Worm (Caenorhabditis elegans): Measurements from ENCODE around the gene C55A6.7.

The C55A6.7 gene

DNA sequence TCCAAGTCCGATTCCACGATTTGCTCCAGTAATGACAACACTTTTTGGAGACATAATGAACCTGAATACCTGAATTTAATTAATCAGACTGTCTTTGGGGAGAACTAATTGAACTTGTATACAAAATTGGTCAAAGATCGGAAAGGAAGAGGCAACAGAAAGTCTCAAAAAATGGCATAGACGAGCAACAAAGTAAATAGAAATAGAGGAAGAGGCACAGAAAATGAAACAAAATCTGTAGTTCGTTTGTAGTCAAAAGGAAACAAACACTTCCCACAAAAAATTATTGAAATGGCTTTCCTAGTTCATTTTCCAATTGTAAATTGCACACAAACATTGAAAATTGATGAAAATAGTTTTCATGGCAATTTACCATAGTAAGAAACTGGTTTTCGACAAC lies 5.7 kb downstream of the C55A6.7 start, which contains the start of gene C55A6.6:
TSS of gene C55A6.6 (minus strand) at position 61 of the 400 bp plus-strand sequence.
- no peak for TF ChIP-seq nfya-1 (tag; optimal IDR thresholded peaks at IDR 0.05)
- TF ChIP-seq pha-4 (tag; optimal IDR thresholded peaks at IDR 0.05) = no peak
- no peak for TF ChIP-seq ahr-1 (tag; optimal IDR thresholded peaks at IDR 0.05)
- no peak for TF ChIP-seq tbx-7 (tag; optimal IDR thresholded peaks at IDR 0.05)
- TF ChIP-seq K02D7.2 (tag; optimal IDR thresholded peaks at IDR 0.05) = no peak
- no peak for TF ChIP-seq pqm-1 (tag; optimal IDR thresholded peaks at IDR 0.05)
- TF ChIP-seq ceh-22 (tag; optimal IDR thresholded peaks at IDR 0.05) = no peak
- no peak for TF ChIP-seq hlh-30 (tag; optimal IDR thresholded peaks at IDR 0.05; ENCODE audit: insufficient read depth)
- TF ChIP-seq elt-2 (tag; optimal IDR thresholded peaks at IDR 0.05) = no peak
- TF ChIP-seq rnt-1 (tag; optimal IDR thresholded peaks at IDR 0.05) = no peak
- no peak for TF ChIP-seq sdc-2 (tag; optimal IDR thresholded peaks at IDR 0.05)
- TF ChIP-seq unc-55 (GFP tag; optimal IDR thresholded peaks at IDR 0.05) = no peak
- no peak for TF ChIP-seq ceh-6 (GFP tag; optimal IDR thresholded peaks at IDR 0.05)
- TF ChIP-seq lim-6 (tag; optimal IDR thresholded peaks at IDR 0.05) = no peak

DNA sequence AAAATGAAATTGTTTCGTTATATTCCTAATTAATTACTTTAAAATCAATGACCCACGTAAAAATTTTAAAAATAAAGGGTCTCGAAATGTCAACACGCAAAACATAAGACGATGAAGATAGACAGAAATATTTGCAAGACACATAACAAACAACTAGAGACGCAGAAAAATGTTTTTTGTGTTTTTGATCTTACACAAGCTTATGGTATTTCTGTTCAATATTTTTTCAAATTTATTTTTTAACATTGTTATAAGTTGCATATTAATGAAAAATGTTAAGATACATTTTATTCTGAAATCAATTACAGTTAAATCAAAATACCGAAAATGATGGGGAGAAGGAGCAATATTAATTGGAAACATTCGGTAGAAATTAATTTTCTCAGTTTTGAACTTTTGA lies 6.9 kb downstream of the C55A6.7 start, which contains the start of gene C55A6.3:
TSS of gene C55A6.3 (minus strand) at position 101 of the 400 bp plus-strand sequence.
- TF ChIP-seq C08G9.2 (tag; optimal IDR thresholded peaks at IDR 0.05) (no peak), fax-1 (tag; optimal IDR thresholded peaks at IDR 0.05) (no peak), K09A11.1 (tag; optimal IDR thresholded peaks at IDR 0.05; ENCODE audit: insufficient read depth) (no peak), hlh-8 (tag; optimal IDR thresholded peaks at IDR 0.05) (no peak), gmeb-2 (tag; optimal IDR thresholded peaks at IDR 0.05) (no peak), hlh-6 (tag; optimal IDR thresholded peaks at IDR 0.05) (no peak), tbx-2 (tag; optimal IDR thresholded peaks at IDR 0.05) (no peak), hlh-15 (tag; optimal IDR thresholded peaks at IDR 0.05) (no peak), ref-2 (tag; optimal IDR thresholded peaks at IDR 0.05) (no peak), K02D7.2 (tag; optimal IDR thresholded peaks at IDR 0.05) (no peak), ceh-31 (tag; optimal IDR thresholded peaks at IDR 0.05) (no peak), eyg-1 (tag; optimal IDR thresholded peaks at IDR 0.05) (no peak), dmd-4 (tag; optimal IDR thresholded peaks at IDR 0.05; ENCODE audit: borderline replicate concordance) (no peak)

DNA sequence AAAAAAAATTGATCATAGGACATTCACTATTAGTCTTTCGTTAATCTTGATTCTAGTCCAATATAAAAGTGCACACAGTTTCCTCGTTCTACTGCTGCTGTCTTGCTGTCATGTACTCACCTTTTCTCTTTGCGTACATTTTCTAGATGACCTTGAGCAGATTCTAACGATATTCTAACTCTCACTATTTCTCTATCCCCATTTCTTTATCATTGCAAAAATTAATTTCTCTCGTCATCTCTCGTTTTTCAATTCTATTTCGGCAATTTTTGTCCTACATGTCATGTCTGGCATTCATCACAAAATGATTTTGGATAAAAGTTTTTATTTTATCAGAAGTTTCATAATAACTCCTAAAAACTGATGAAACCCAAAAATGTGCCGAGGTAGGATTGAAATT lies 11.6 kb downstream of the C55A6.7 start, which contains the start of gene ttll-5:
TSS of gene ttll-5 (plus strand) at position 288 of the 400 bp plus-strand sequence.
- TF ChIP-seq sdc-2 (tag; optimal IDR thresholded peaks at IDR 0.05) (no peak), sox-2 (GFP tag; IDR thresholded peaks at IDR 0.05) (no peak), C38D4.7 (GFP tag; optimal IDR thresholded peaks at IDR 0.05) (no peak), ceh-19 (GFP tag; optimal IDR thresholded peaks at IDR 0.05) (no peak)

DNA sequence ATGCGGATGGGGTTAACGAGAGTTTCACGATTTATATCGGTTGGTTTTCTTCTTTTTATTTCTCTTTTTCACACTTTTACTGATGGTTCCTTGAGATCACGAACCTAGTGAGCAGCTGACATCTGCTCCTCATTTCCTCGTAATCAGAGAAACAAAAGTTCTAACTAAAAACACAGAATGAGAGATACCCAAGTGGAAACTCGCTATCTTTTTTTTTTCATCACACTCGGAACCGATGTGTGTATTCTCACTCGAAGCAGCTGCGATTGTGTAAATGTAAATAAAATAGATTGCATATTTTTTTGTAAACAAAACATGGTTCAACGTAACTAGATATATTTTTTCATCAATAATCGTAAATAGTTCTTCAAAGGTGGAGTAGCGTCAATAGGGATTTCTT lies 14.0 kb downstream of the C55A6.7 start:
- TF ChIP-seq ceh-48 (tag; optimal IDR thresholded peaks at IDR 0.05) (no peak), pha-4 (tag; optimal IDR thresholded peaks at IDR 0.05) (no peak), ceh-18 (tag; optimal IDR thresholded peaks at IDR 0.05) (peak; percentile 51)

DNA sequence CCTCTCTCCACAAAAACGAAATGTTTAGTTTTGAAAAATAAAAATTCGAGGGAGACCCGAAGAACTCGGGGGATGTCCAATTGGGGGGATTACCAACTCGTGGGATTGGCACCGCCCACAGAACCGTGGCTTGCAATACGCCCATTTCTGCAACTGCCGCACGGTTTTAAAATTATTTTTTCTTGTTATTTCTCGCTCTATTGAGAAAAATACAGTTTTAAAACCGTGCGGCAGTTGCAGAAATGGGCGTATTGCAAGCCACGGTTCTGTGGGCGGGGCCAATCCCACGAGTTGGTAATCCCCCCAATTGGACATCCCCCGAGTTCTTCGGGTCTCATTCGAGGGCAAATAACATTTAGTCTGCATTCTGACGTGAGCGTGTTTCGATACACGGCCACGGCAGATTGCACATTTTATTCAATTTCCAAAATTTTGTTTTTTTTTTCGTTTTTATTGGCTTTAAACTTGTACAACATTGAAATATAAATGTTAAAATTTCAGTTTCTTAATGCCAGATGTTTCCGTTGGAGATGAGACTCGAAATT lies 15.4 kb downstream of the C55A6.7 start, which contains the start of the genes C55A6.1 and C55A6.10:
TSS of gene C55A6.1 (minus strand) at position 116 of the 545 bp plus-strand sequence.
TSS of gene C55A6.10 (plus strand) at position 495 of the 545 bp plus-strand sequence.
- TF ChIP-seq sdc-2 (tag; optimal IDR thresholded peaks at IDR 0.05) (peak; percentile 30), zip-5 (tag; optimal IDR thresholded peaks at IDR 0.05) (peak; percentile 43), lim-6 (tag; optimal IDR thresholded peaks at IDR 0.05) (peak; percentile 82), fax-1 (tag; optimal IDR thresholded peaks at IDR 0.05) (peak; percentile 50), ztf-16 (tag; optimal IDR thresholded peaks at IDR 0.05) (peak; percentile 11), ref-2 (tag; optimal IDR thresholded peaks at IDR 0.05) (peak; percentile 88), dmd-4 (tag; optimal IDR thresholded peaks at IDR 0.05; ENCODE audit: borderline replicate concordance) (peak; percentile 15), ets-4 (tag; optimal IDR thresholded peaks at IDR 0.05) (peak; percentile 65), ceh-2 (tag; optimal IDR thresholded peaks at IDR 0.05) (peak; percentile 80), ceh-31 (tag; optimal IDR thresholded peaks at IDR 0.05) (peak; percentile 96), syd-9 (tag; optimal IDR thresholded peaks at IDR 0.05) (peak; percentile 36), ceh-19 (GFP tag; optimal IDR thresholded peaks at IDR 0.05) (peak; percentile 19), ttx-3 (tag; optimal IDR thresholded peaks at IDR 0.05) (peak; percentile 17), hlh-6 (tag; optimal IDR thresholded peaks at IDR 0.05) (peak; percentile 15), elt-2 (tag; optimal IDR thresholded peaks at IDR 0.05) (peak; percentile 36), ceh-14 (tag; optimal IDR thresholded peaks at IDR 0.05) (peak; percentile 92), tbx-7 (tag; optimal IDR thresholded peaks at IDR 0.05) (peak; percentile 62), ceh-18 (tag; optimal IDR thresholded peaks at IDR 0.05) (peak; percentile 35), tbx-2 (tag; optimal IDR thresholded peaks at IDR 0.05) (peak; percentile 93), ceh-34 (tag; optimal IDR thresholded peaks at IDR 0.05) (peak; percentile 53), rnt-1 (tag; optimal IDR thresholded peaks at IDR 0.05) (peak; percentile 71), ceh-48 (tag; optimal IDR thresholded peaks at IDR 0.05) (peak; percentile 10), nfya-1 (tag; optimal IDR thresholded peaks at IDR 0.05) (peak; percentile 73), hlh-8 (tag; optimal IDR thresholded peaks at IDR 0.05) (peak; percentile 32), unc-42 (tag; optimal IDR thresholded peaks at IDR 0.05) (peak; percentile 83), C08G9.2 (tag; optimal IDR thresholded peaks at IDR 0.05) (peak; percentile 75), F13H6.1 (tag; optimal IDR thresholded peaks at IDR 0.05) (peak; percentile 70), ceh-6 (GFP tag; optimal IDR thresholded peaks at IDR 0.05) (peak; percentile 14)

Measured in whole organism, late embryonic.